Fruit fly (Drosophila melanogaster) S2 (cell line): ENCODE measurements around the gene CG43376.

Source experiments
- CG8478 ChIP-seq: fragments of >200 bp; optimal IDR thresholded peaks from 2 replicates; lab custom pipeline; 2018
- CTCF ChIP-seq, 2 experiments: fragments of >200 bp; optimal IDR thresholded peaks; 2 replicates each; lab custom pipeline; 2018

dm6 chr2L:13746652-13747051 is 27.1 kb upstream of the CG43376 start, which contains the start of gene TM9SF4:
- TF ChIP-seq CG8478 (lab: Kevin White, UChicago): no peak
- TF ChIP-seq CTCF (optimal IDR thresholded peaks at IDR 0.05; lab: Kevin White, UChicago): no peak
